Fruit fly (Drosophila melanogaster) whole organism, embryonic: ENCODE measurements around the gene RSG7.
A peak's percentile ranks its signal among the peaks of the same experiment; 100 is the strongest.

Experiments
- Abd-B ChIP-seq: fragments of 200-800 bp; sonication (Bioruptor generic); optimal IDR thresholded peaks from 2 replicates; lab custom pipeline; 2018; ENCODE audit warnings: missing biosample characterization, mild to moderate bottlenecking, missing genetic modification characterization, moderate library complexity
- B-H2 ChIP-seq: fragments of 200-800 bp; sonication (Bioruptor generic); optimal IDR thresholded peaks from 2 replicates; lab custom pipeline; 2018; ENCODE audit warnings: missing biosample characterization, mild to moderate bottlenecking, missing genetic modification characterization
- Bteb2 ChIP-seq: fragments of 200-800 bp; sonication (Bioruptor generic); optimal IDR thresholded peaks from 2 replicates; lab custom pipeline; 2016; ENCODE audit warnings: missing biosample characterization, missing genetic modification characterization
- CG1024 ChIP-seq: fragments of 200-800 bp; sonication (Bioruptor generic); IDR thresholded peaks from 2 replicates; pipeline ENCODE4 v1.3.6; 2022; ENCODE audit warnings: missing biosample characterization, missing genetic modification characterization
- CG10321 ChIP-seq: fragments of 200-800 bp; sonication (Bioruptor generic); IDR thresholded peaks from 2 replicates; pipeline ENCODE4 v1.3.6; 2022; ENCODE audit warnings: missing biosample characterization, missing genetic modification characterization
- CG10654 ChIP-seq: fragments of 200-800 bp; sonication (Bioruptor generic); optimal IDR thresholded peaks from 2 replicates; lab custom pipeline; 2016; ENCODE audit warnings: missing biosample characterization, missing genetic modification characterization
- CG11398 ChIP-seq: fragments of 200-800 bp; sonication (Bioruptor generic); optimal IDR thresholded peaks from 2 replicates; lab custom pipeline; 2016; ENCODE audit warnings: missing biosample characterization, missing genetic modification characterization
- CG12236 ChIP-seq: fragments of 200-800 bp; sonication (Bioruptor generic); optimal IDR thresholded peaks from 2 replicates; lab custom pipeline; 2016; ENCODE audit warnings: missing biosample characterization, missing genetic modification characterization
- CG12769 ChIP-seq: fragments of 200-800 bp; sonication (Bioruptor generic); optimal IDR thresholded peaks from 2 replicates; lab custom pipeline; 2019; ENCODE audit warnings: missing biosample characterization, mild to moderate bottlenecking, missing genetic modification characterization, moderate library complexity
- CG13296 ChIP-seq: fragments of 200-800 bp; sonication (Bioruptor generic); optimal IDR thresholded peaks from 3 replicates; lab custom pipeline; 2018; ENCODE audit warnings: missing biosample characterization, mild to moderate bottlenecking, missing genetic modification characterization
- CG17186 ChIP-seq: fragments of 200-800 bp; sonication (Bioruptor generic); optimal IDR thresholded peaks from 3 replicates; lab custom pipeline; 2017; ENCODE audit warnings: missing biosample characterization, missing genetic modification reagents, missing genetic modification characterization
- CG17385 ChIP-seq: fragments of 200-800 bp; sonication (Bioruptor generic); optimal IDR thresholded peaks from 3 replicates; lab custom pipeline; 2018; ENCODE audit warnings: missing biosample characterization, mild to moderate bottlenecking, missing genetic modification characterization
- CG2875 ChIP-seq: fragments of 200-800 bp; sonication (Bioruptor generic); optimal IDR thresholded peaks from 2 replicates; lab custom pipeline; 2017; ENCODE audit warnings: missing biosample characterization, mild to moderate bottlenecking, missing genetic modification characterization, missing genetic modification reagents
- CG2889 ChIP-seq: fragments of 200-800 bp; sonication (Bioruptor generic); IDR thresholded peaks from 3 replicates; pipeline ENCODE4 v1.3.6; 2022; ENCODE audit warnings: missing biosample characterization, missing genetic modification characterization
- CG30020 ChIP-seq: fragments of 200-800 bp; optimal IDR thresholded peaks from 2 replicates; lab custom pipeline; 2019; ENCODE audit warnings: missing biosample characterization, mild to moderate bottlenecking, missing genetic modification characterization, moderate library complexity
- CG30431 ChIP-seq: fragments of 200-800 bp; sonication (Bioruptor generic); optimal IDR thresholded peaks from 2 replicates; lab custom pipeline; 2017; ENCODE audit warnings: missing biosample characterization, missing genetic modification characterization
- CG43689 ChIP-seq: fragments of 200-800 bp; sonication (Bioruptor generic); IDR thresholded peaks from 2 replicates; pipeline ENCODE4 v1.3.6; 2022; ENCODE audit warnings: missing biosample characterization, missing genetic modification characterization
- CG5180 ChIP-seq: fragments of 200-800 bp; sonication (Bioruptor generic); optimal IDR thresholded peaks from 3 replicates; lab custom pipeline; 2017; ENCODE audit warnings: missing biosample characterization, missing genetic modification characterization, mild to moderate bottlenecking, moderate library complexity, missing genetic modification reagents
- CG6813 ChIP-seq: fragments of 200-800 bp; sonication (Bioruptor generic); optimal IDR thresholded peaks from 2 replicates; lab custom pipeline; 2017; ENCODE audit warnings: missing biosample characterization, missing genetic modification characterization, mild to moderate bottlenecking, moderate library complexity, missing genetic modification reagents
- CG7928 ChIP-seq: fragments of 200-800 bp; sonication (Bioruptor generic); optimal IDR thresholded peaks from 2 replicates; lab custom pipeline; 2017; ENCODE audit warnings: missing biosample characterization, mild to moderate bottlenecking, missing genetic modification characterization
- CG7987 ChIP-seq: fragments of 200-800 bp; sonication (Bioruptor generic); optimal IDR thresholded peaks from 2 replicates; lab custom pipeline; 2018; ENCODE audit warnings: missing biosample characterization, mild to moderate bottlenecking, missing genetic modification characterization, moderate library complexity
- CG8089 ChIP-seq: fragments of 200-800 bp; sonication (Bioruptor generic); optimal IDR thresholded peaks from 3 replicates; lab custom pipeline; 2016; ENCODE audit warnings: missing biosample characterization, missing genetic modification characterization
- CG8290 ChIP-seq, 3 experiments: fragments of 200-800 bp; sonication (Bioruptor generic); optimal IDR thresholded peaks; 2 replicates each; lab custom pipeline; 2016 to 2019; ENCODE audit warnings: missing biosample characterization in 3 of 3, missing genetic modification characterization in 3 of 3, mild to moderate bottlenecking in 2 of 3, moderate library complexity in 1 of 3
- CG9817 ChIP-seq: fragments of 200-800 bp; sonication (Bioruptor generic); optimal IDR thresholded peaks from 2 replicates; lab custom pipeline; 2018; ENCODE audit warnings: missing biosample characterization, mild to moderate bottlenecking, missing genetic modification characterization, moderate library complexity
- CG9932 ChIP-seq: fragments of 200-800 bp; sonication (Bioruptor generic); IDR thresholded peaks from 2 replicates; pipeline ENCODE4 v1.3.6; 2022; ENCODE audit warnings: missing biosample characterization, missing genetic modification characterization
- CkIIα-i1 ChIP-seq: fragments of 200-800 bp; sonication (Bioruptor generic); IDR thresholded peaks from 2 replicates; pipeline ENCODE4 v1.3.6; 2022; ENCODE audit warnings: missing biosample characterization, missing genetic modification characterization
- Dip3 ChIP-seq: fragments of 200-800 bp; sonication (Bioruptor generic); optimal IDR thresholded peaks from 3 replicates; lab custom pipeline; 2016; ENCODE audit warnings: missing biosample characterization, missing genetic modification characterization
- Hr51 ChIP-seq, 2 experiments: fragments of 200-800 bp; sonication (Bioruptor generic); optimal IDR thresholded peaks; 2 replicates in 1 of 2; 3 replicates in 1 of 2; lab custom pipeline; 2016 to 2018; ENCODE audit warnings: missing biosample characterization in 2 of 2, missing genetic modification characterization in 2 of 2, mild to moderate bottlenecking in 1 of 2, moderate library complexity in 1 of 2
- Lim3 ChIP-seq: fragments of 200-800 bp; sonication (Bioruptor generic); IDR thresholded peaks from 2 replicates; pipeline ENCODE4 v1.3.6; 2022; ENCODE audit warnings: missing biosample characterization, missing genetic modification characterization
- Mes4 ChIP-seq: fragments of 200-800 bp; sonication (Bioruptor generic); optimal IDR thresholded peaks from 2 replicates; lab custom pipeline; 2016; ENCODE audit warnings: missing biosample characterization, missing genetic modification characterization
- NfI ChIP-seq: fragments of 200-800 bp; sonication (Bioruptor generic); optimal IDR thresholded peaks from 3 replicates; lab custom pipeline; 2018; ENCODE audit warnings: missing biosample characterization, mild to moderate bottlenecking, missing genetic modification characterization, moderate library complexity
- Rfx ChIP-seq: fragments of 200-800 bp; sonication (Bioruptor generic); IDR thresholded peaks from 2 replicates; pipeline ENCODE4 v1.3.6; 2022; ENCODE audit warnings: missing biosample characterization, missing genetic modification characterization
- Sry-δ ChIP-seq: fragments of 200-800 bp; sonication (Bioruptor generic); optimal IDR thresholded peaks from 2 replicates; lab custom pipeline; 2016; ENCODE audit warnings: missing biosample characterization, missing genetic modification characterization
- bab2 ChIP-seq: fragments of 200-800 bp; sonication (Bioruptor generic); optimal IDR thresholded peaks from 2 replicates; lab custom pipeline; 2016; ENCODE audit warnings: missing biosample characterization, missing genetic modification characterization
- btn ChIP-seq: fragments of 200-800 bp; sonication (Bioruptor generic); optimal IDR thresholded peaks from 2 replicates; lab custom pipeline; 2016; ENCODE audit warnings: missing biosample characterization, missing genetic modification characterization
- cas ChIP-seq: fragments of 200-800 bp; sonication (Bioruptor generic); IDR thresholded peaks from 2 replicates; pipeline ENCODE4 v1.3.6; 2022; ENCODE audit warnings: missing biosample characterization, missing genetic modification characterization
- croc ChIP-seq: fragments of 200-800 bp; sonication (Bioruptor generic); conservative IDR thresholded peaks from 3 replicates; pipeline ENCODE4 v1.3.6; 2022; ENCODE audit warnings: missing biosample characterization, missing genetic modification characterization
- fd3F ChIP-seq: fragments of 200-800 bp; sonication (Bioruptor generic); optimal IDR thresholded peaks from 2 replicates; lab custom pipeline; 2018; ENCODE audit warnings: missing biosample characterization, mild to moderate bottlenecking, missing genetic modification characterization, moderate library complexity
- fd96Cb ChIP-seq: fragments of 200-800 bp; sonication (Bioruptor generic); optimal IDR thresholded peaks from 2 replicates; lab custom pipeline; 2018; ENCODE audit warnings: missing biosample characterization, mild to moderate bottlenecking, missing genetic modification characterization, moderate library complexity
- fru ChIP-seq: fragments of >200 bp; optimal IDR thresholded peaks from 2 replicates; lab custom pipeline; 2017
- ind ChIP-seq: fragments of 200-800 bp; sonication (Bioruptor generic); optimal IDR thresholded peaks from 3 replicates; lab custom pipeline; 2016; ENCODE audit warnings: missing biosample characterization, missing genetic modification characterization
- lilli ChIP-seq: fragments of 200-800 bp; sonication (Bioruptor generic); optimal IDR thresholded peaks from 3 replicates; lab custom pipeline; 2016; ENCODE audit warnings: missing biosample characterization, missing genetic modification characterization
- lov ChIP-seq, 2 experiments: fragments of 200-800 bp in 1 of 2; fragments of >200 bp in 1 of 2; sonication (Bioruptor generic) in 1 of 2; IDR thresholded peaks in 1 of 2; optimal IDR thresholded peaks in 1 of 2; 2 replicates in 1 of 2; 3 replicates in 1 of 2; pipeline versions ENCODE4 v1.3.6 to Lab custom; 2017 to 2022; ENCODE audit warnings: missing biosample characterization in 1 of 2, missing genetic modification characterization in 1 of 2
- p53 ChIP-seq: fragments of 200-800 bp; sonication (Bioruptor generic); optimal IDR thresholded peaks from 2 replicates; lab custom pipeline; 2016; ENCODE audit warnings: missing biosample characterization, missing genetic modification characterization
- rib ChIP-seq: fragments of 200-800 bp; sonication (Bioruptor generic); IDR thresholded peaks from 2 replicates; pipeline ENCODE4 v1.3.6; 2022; ENCODE audit warnings: missing biosample characterization, missing genetic modification characterization
- sisA ChIP-seq: fragments of 200-800 bp; sonication (Bioruptor generic); IDR thresholded peaks from 2 replicates; pipeline ENCODE4 v1.3.6; 2022; ENCODE audit warnings: missing biosample characterization, missing genetic modification characterization
- sob ChIP-seq: fragments of 200-800 bp; sonication (Bioruptor generic); IDR thresholded peaks from 2 replicates; pipeline ENCODE4 v1.3.6; 2022; ENCODE audit warnings: missing biosample characterization, missing genetic modification characterization
- sr ChIP-seq: fragments of 200-800 bp; sonication (Bioruptor generic); IDR thresholded peaks from 3 replicates; pipeline ENCODE4 v1.3.6; 2022; ENCODE audit warnings: missing biosample characterization, missing genetic modification characterization
- tup ChIP-seq: fragments of 200-800 bp; sonication (Bioruptor generic); optimal IDR thresholded peaks from 2 replicates; lab custom pipeline; 2016; ENCODE audit warnings: missing biosample characterization, mild to moderate bottlenecking, missing genetic modification characterization, moderate library complexity
- vvl ChIP-seq: fragments of 200-800 bp; sonication (Bioruptor generic); IDR thresholded peaks from 2 replicates; pipeline ENCODE4 v1.3.6; 2022; ENCODE audit warnings: missing biosample characterization, missing genetic modification characterization
- z ChIP-seq: fragments of 200-800 bp; sonication (Bioruptor generic); IDR thresholded peaks from 3 replicates; pipeline ENCODE4 v1.3.6; 2022; ENCODE audit warnings: missing biosample characterization, missing genetic modification characterization

The RSG7 gene

DNA sequence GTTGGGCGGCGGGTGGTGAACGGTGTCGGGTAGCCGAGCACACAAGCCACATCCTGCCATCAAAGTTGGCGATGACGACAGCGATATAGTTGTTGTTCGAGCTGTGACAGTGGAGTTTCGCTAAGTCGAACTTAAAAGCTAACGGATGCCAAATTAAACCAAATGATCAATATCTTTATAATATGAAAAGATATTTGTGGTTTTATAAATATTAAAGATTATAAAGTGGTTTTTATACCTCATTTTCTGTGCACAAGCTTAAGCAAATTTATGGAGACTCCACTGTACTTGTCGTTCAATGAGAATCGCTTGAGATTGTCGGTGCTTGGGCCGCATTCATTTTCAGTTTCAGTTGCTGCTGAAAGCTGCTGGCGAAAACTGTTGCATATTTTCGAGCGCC is 22.2 kb downstream of the RSG7 start (continued):
- TF ChIP-seq CG8089 (GFP tag; lab: Kevin White, UChicago) (no peak), CG5180 (GFP tag; lab: Kevin White, UChicago) (no peak), CG17385 (GFP tag; lab: Kevin White, UChicago) (peak; percentile 50), sisA (peak; percentile 38), ind (GFP tag; lab: Kevin White, UChicago) (peak; percentile 19), rib (GFP tag; lab: Robert Waterston, UW) (no peak), CG2889 (GFP tag; lab: Robert Waterston, UW) (0 out of 3 replicates have a peak, but pooled peaks have one; percentile 46), CG10321 (peak; percentile 25; the same call in 1 of the 2 replicates), croc (GFP tag; lab: Robert Waterston, UW) (peak; percentile 14; the same call in 1 of the 3 replicates), CG10654 (GFP tag; lab: Kevin White, UChicago) (no peak), vvl (peak; percentile 76), CG17186 (GFP tag; lab: Kevin White, UChicago) (no peak), cas (GFP tag; lab: Robert Waterston, UW) (no peak), CG7987 (GFP tag; lab: Kevin White, UChicago) (no peak), NfI (GFP tag; lab: Kevin White, UChicago) (peak; percentile 31), CG7928 (no peak), p53 (no peak), tup (GFP tag; lab: Kevin White, UChicago) (no peak), CG12769 (peak; percentile 19), Dip3 (GFP tag; lab: Kevin White, UChicago) (no peak), CG12236 (GFP tag; lab: Kevin White, UChicago) (no peak), fd96Cb (tag; lab: Kevin White, UChicago) (peak; percentile 53), Bteb2 (GFP tag; lab: Kevin White, UChicago) (no peak), CG43689 (GFP tag; lab: Robert Waterston, UW) (no peak), sob (GFP tag; lab: Robert Waterston, UW) (peak; percentile 42; the same call in 1 of the 2 replicates), CkIIα-i1 (GFP tag; lab: Robert Waterston, UW) (0 out of 2 replicates have a peak, but pooled peaks have one; percentile 1), CG30020 (tag; lab: Kevin White, UChicago) (no peak), fru (lab: Kevin White, UChicago) (no peak), z (GFP tag; lab: Robert Waterston, UW) (no peak), Mes4 (no peak), Lim3 (GFP tag; lab: Robert Waterston, UW) (no peak), Rfx (GFP tag; lab: Robert Waterston, UW) (peak; percentile 50), B-H2 (GFP tag; lab: Kevin White, UChicago) (no peak), CG11398 (GFP tag; lab: Kevin White, UChicago) (no peak), bab2 (GFP tag; lab: Kevin White, UChicago) (no peak), sr (no peak), fd3F (GFP tag; lab: Kevin White, UChicago) (peak; percentile 41), CG2875 (GFP tag; lab: Kevin White, UChicago) (peak; percentile 17), lov (optimal IDR thresholded peaks at IDR 0.05; lab: Kevin White, UChicago) (no peak), lov (GFP tag; IDR thresholded peaks at IDR 0.05; lab: Robert Waterston, UW) (no peak), CG30431 (GFP tag; lab: Kevin White, UChicago) (no peak), CG9932 (GFP tag; lab: Robert Waterston, UW) (peak; percentile 30; the same call in 1 of the 2 replicates), CG1024 (GFP tag; lab: Robert Waterston, UW) (no peak), lilli (peak; percentile 30), CG9817 (tag; lab: Kevin White, UChicago) (peak; percentile 18), btn (GFP tag; lab: Kevin White, UChicago) (no peak), CG6813 (GFP tag; lab: Kevin White, UChicago) (peak; percentile 37), CG8290 (GFP tag; optimal IDR thresholded peaks at IDR 0.05; lab: Kevin White, UChicago) (no peak), CG8290 (tag; optimal IDR thresholded peaks at IDR 0.05; lab: Kevin White, UChicago) (peak in 1 of 2 experiments; percentile 19), Abd-B (GFP tag; lab: Kevin White, UChicago) (peak; percentile 34), Hr51 (GFP tag; optimal IDR thresholded peaks at IDR 0.05; lab: Kevin White, UChicago) (peak in 1 of 2 experiments; percentile 70), CG13296 (GFP tag; lab: Kevin White, UChicago) (peak; percentile 32), Sry-δ (GFP tag; lab: Kevin White, UChicago) (no peak)
